Worm (Caenorhabditis elegans) whole organism, L4 larva: ENCODE data around the gene frpr-19.

ENCODE experiments used
- Y75B8A.6 ChIP-seq: fragments of 200-800 bp; sonication (Bioruptor generic); IDR thresholded peaks from 2 replicates; pipeline ENCODE4 v1.3.6; 2022; ENCODE audit warnings: missing genetic modification reagents, missing genetic modification characterization, missing compliant biosample characterization
- ama-1 ChIP-seq: fragments of 150-350 bp; optimal IDR thresholded peaks from 2 replicates; lab custom pipeline; 2014; ENCODE audit warnings: inconsistent platforms, mixed read lengths
- dve-1 ChIP-seq: sonication (generic microtip); optimal IDR thresholded peaks from 2 replicates; lab custom pipeline; 2017; ENCODE audit warnings: antibody characterized with exemption, mild to moderate bottlenecking, missing genetic modification characterization, missing compliant biosample characterization; ENCODE audit not compliant: insufficient read depth
- egl-27 ChIP-seq: sonication (generic microtip); optimal IDR thresholded peaks from 3 replicates; lab custom pipeline; 2017; ENCODE audit warnings: missing biosample characterization, missing genetic modification reagents, missing genetic modification characterization
- lir-3 ChIP-seq: sonication (generic microtip); optimal IDR thresholded peaks from 2 replicates; lab custom pipeline; 2016; ENCODE audit warnings: mild to moderate bottlenecking, missing genetic modification characterization, missing compliant biosample characterization
- mep-1 ChIP-seq: fragments of 150-350 bp; sonication (generic microtip); optimal IDR thresholded peaks from 3 replicates; lab custom pipeline; 2014; ENCODE audit warnings: missing biosample characterization, missing genetic modification characterization
- nhr-42 ChIP-seq: fragments of 200-800 bp; sonication (Bioruptor generic); IDR thresholded peaks from 2 replicates; pipeline ENCODE4 v1.3.6; 2022; ENCODE audit warnings: missing genetic modification characterization, missing compliant biosample characterization
- nhr-6 ChIP-seq: fragments of 150-350 bp; optimal IDR thresholded peaks from 2 replicates; lab custom pipeline; 2014; ENCODE audit warnings: missing biosample characterization, missing genetic modification characterization
- snpc-1.2 ChIP-seq: fragments of 200-800 bp; sonication (Bioruptor generic); IDR thresholded peaks from 2 replicates; pipeline ENCODE4 v1.3.6; 2022; ENCODE audit warnings: missing genetic modification reagents, missing genetic modification characterization, missing compliant biosample characterization
- unc-130 ChIP-seq: sonication (generic microtip); optimal IDR thresholded peaks from 2 replicates; lab custom pipeline; 2016; ENCODE audit warnings: missing genetic modification reagents, missing genetic modification characterization, missing compliant biosample characterization
- ztf-11 ChIP-seq: fragments of 150-350 bp; optimal IDR thresholded peaks from 2 replicates; lab custom pipeline; 2014; ENCODE audit warnings: missing biosample characterization, missing genetic modification characterization

DNA sequence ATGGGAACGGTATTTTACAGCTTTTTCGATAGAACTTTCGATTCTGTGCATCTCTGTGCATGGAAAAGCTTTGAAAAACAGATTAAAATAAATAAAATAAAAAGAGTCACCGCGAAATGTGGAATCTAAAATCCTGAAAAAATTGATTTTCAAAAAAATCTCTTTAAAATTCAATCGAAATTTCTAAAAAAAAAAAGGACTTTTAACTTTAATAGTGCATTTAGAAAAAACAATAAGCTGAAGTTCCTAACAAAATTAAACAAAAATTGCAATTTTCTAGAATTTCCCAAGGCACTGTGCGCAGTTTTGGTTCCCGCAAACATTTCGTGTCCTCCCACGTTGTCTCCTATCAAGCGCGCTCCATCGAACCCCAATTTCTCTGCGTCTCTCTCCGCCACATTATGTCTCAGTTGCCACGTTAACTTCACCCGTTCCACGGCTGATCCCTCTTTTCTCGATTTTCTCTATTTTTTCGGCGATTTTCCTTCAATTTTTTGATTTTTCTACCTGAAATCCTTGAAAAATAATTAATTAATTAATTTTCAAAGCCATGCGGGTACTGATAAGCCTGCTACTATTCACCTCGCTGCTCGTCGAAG is 35.9 kb downstream of the frpr-19 start, which contains the start of the genes Y41D4A.6 and Y41D4A.4:
- TF ChIP-seq nhr-6 (tag; lab: Kevin White, UChicago) = peak; percentile 73
- no peak for TF ChIP-seq ztf-11 (tag; lab: Kevin White, UChicago)
- no peak for TF ChIP-seq egl-27 (tag; lab: Kevin White, UChicago)
- no peak for TF ChIP-seq snpc-1.2 (GFP tag; lab: Robert Waterston, UW)
- peak; percentile 89 for TF ChIP-seq mep-1 (tag; lab: Kevin White, UChicago)
- peak; percentile 36 for TF ChIP-seq lir-3 (tag; lab: Kevin White, UChicago)
- TF ChIP-seq ama-1 = no peak
- TF ChIP-seq unc-130 (GFP tag; lab: Kevin White, UChicago) = peak; percentile 96
- TF ChIP-seq dve-1 (tag; lab: Kevin White, UChicago) = peak; percentile 75
- TF ChIP-seq Y75B8A.6 (GFP tag; lab: Robert Waterston, UW) = no peak
- TF ChIP-seq nhr-42 (GFP tag; lab: Robert Waterston, UW) = peak; percentile 26; the same call in 1 of the 2 replicates
